Worm (Caenorhabditis elegans) whole organism, early embryonic: ENCODE measurements around the gene C43D7.8.

Experiments used
- B0310.2 ChIP-seq: sonication (generic microtip); optimal IDR thresholded peaks from 2 replicates; lab custom pipeline; 2016; ENCODE audit warnings: mild to moderate bottlenecking, missing genetic modification characterization, missing compliant biosample characterization
- ama-1 ChIP-seq: fragments of 150-350 bp; optimal IDR thresholded peaks from 2 replicates; lab custom pipeline; 2014
- ceh-13 ChIP-seq: fragments of 200-800 bp; sonication (Bioruptor generic); optimal IDR thresholded peaks from 2 replicates; lab custom pipeline; 2018; ENCODE audit warnings: mild to moderate bottlenecking, missing genetic modification characterization, missing compliant biosample characterization
- ets-7 ChIP-seq: sonication (generic microtip); optimal IDR thresholded peaks from 2 replicates; lab custom pipeline; 2016; ENCODE audit warnings: missing genotype, missing genetic modification characterization, missing compliant biosample characterization
- flt-1 ChIP-seq: fragments of 200-800 bp; sonication (Bioruptor generic); IDR thresholded peaks from 2 replicates; pipeline ENCODE4 v1.3.6; 2022; ENCODE audit warnings: missing genetic modification characterization, missing compliant biosample characterization
- hmbx-1 ChIP-seq: sonication (generic microtip); optimal IDR thresholded peaks from 2 replicates; lab custom pipeline; 2016; ENCODE audit warnings: mild to moderate bottlenecking, missing genetic modification characterization, missing compliant biosample characterization
- hmg-4 ChIP-seq: fragments of 200-800 bp; sonication (Bioruptor generic); optimal IDR thresholded peaks from 2 replicates; lab custom pipeline; 2018; ENCODE audit warnings: mild to moderate bottlenecking, missing genetic modification characterization, missing compliant biosample characterization
- hnd-1 ChIP-seq: sonication (generic microtip); optimal IDR thresholded peaks from 2 replicates; lab custom pipeline; 2016; ENCODE audit warnings: missing genetic modification characterization, missing compliant biosample characterization
- pes-1 ChIP-seq: fragments of 200-800 bp; sonication (Bioruptor generic); IDR thresholded peaks from 2 replicates; pipeline ENCODE4 v1.3.6; 2022; ENCODE audit warnings: missing genetic modification reagents, missing genetic modification characterization, missing compliant biosample characterization
- scrt-1 ChIP-seq: fragments of 200-800 bp; sonication (Bioruptor generic); IDR thresholded peaks from 2 replicates; pipeline ENCODE4 v1.3.6; 2022; ENCODE audit warnings: missing genetic modification characterization, missing compliant biosample characterization
- tbx-11 ChIP-seq: fragments of 200-800 bp; sonication (Bioruptor generic); IDR thresholded peaks from 2 replicates; pipeline ENCODE4 v1.3.6; 2022; ENCODE audit warnings: missing genetic modification characterization, missing compliant biosample characterization
- tbx-37 ChIP-seq: fragments of 200-800 bp; sonication (Bioruptor generic); conservative IDR thresholded peaks from 2 replicates; pipeline ENCODE4 v1.3.6; 2022; ENCODE audit warnings: missing genetic modification reagents, missing genetic modification characterization, missing compliant biosample characterization
- tra-4 ChIP-seq: sonication (generic microtip); optimal IDR thresholded peaks from 2 replicates; lab custom pipeline; 2017; ENCODE audit warnings: missing genetic modification characterization, missing compliant biosample characterization

DNA sequence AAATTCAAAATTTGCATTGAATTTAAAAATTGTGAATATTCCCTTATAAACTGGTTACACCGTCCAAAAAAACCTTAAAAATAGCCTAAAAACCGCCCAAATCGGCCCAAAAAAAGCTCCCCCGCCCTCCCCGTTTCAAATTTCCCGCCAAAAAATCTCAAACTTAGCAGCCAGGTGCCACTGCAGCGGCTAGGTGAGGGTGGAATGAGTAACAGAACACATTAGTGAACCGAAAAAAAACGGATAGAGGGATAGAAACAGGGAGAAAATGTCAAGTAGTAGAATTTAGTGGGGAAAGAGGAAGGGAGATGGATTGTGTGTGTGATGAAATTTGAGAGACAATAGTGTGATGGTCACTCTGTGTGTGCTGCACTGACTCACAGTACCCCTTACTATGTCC, 40.7 kb upstream of the C43D7.8 start:
- no peak for TF ChIP-seq ama-1 (lab: Kevin White, UChicago)
- TF ChIP-seq ets-7 (tag; lab: Kevin White, UChicago): no peak
- TF ChIP-seq hmbx-1 (tag; lab: Kevin White, UChicago): no peak
- TF ChIP-seq hmg-4 (GFP tag; lab: Kevin White, UChicago): no peak
- no peak for TF ChIP-seq pes-1 (GFP tag; lab: Robert Waterston, UW)
- TF ChIP-seq tbx-11 (GFP tag; lab: Robert Waterston, UW): no peak
- TF ChIP-seq hnd-1 (tag; lab: Kevin White, UChicago): no peak
- no peak for TF ChIP-seq scrt-1 (GFP tag; lab: Robert Waterston, UW)
- no peak for TF ChIP-seq flt-1 (GFP tag; lab: Robert Waterston, UW)
- TF ChIP-seq tbx-37: no peak
- no peak for TF ChIP-seq B0310.2 (tag; lab: Kevin White, UChicago)
- no peak for TF ChIP-seq ceh-13 (GFP tag; lab: Kevin White, UChicago)
- TF ChIP-seq tra-4 (tag; lab: Kevin White, UChicago): no peak
